Fruit fly (Drosophila melanogaster) whole organism, adult: ENCODE results near the gene Kdm5.

Source experiments
- CG11617 ChIP-seq: fragments of 200-800 bp; sonication (Bioruptor generic); optimal IDR thresholded peaks from 2 replicates; lab custom pipeline; 2017; ENCODE audit warnings: mild to moderate bottlenecking, missing biosample characterization, missing genetic modification reagents, missing genetic modification characterization
- CG12768 ChIP-seq: fragments of 200-800 bp; sonication (Bioruptor generic); optimal IDR thresholded peaks from 2 replicates; lab custom pipeline; 2017; ENCODE audit warnings: missing biosample characterization, missing genetic modification characterization, mild to moderate bottlenecking, moderate library complexity, missing genetic modification reagents
- CG14711 ChIP-seq: fragments of 200-800 bp; sonication (Bioruptor generic); optimal IDR thresholded peaks from 2 replicates; lab custom pipeline; 2018; ENCODE audit warnings: missing biosample characterization, mild to moderate bottlenecking, missing genetic modification characterization, moderate library complexity
- CG1620 ChIP-seq: fragments of 200-800 bp; sonication (Bioruptor generic); optimal IDR thresholded peaks from 2 replicates; lab custom pipeline; 2016; ENCODE audit warnings: missing biosample characterization, missing genetic modification characterization
- CG33017 ChIP-seq: fragments of 200-800 bp; sonication (Bioruptor generic); optimal IDR thresholded peaks from 2 replicates; lab custom pipeline; 2018; ENCODE audit warnings: missing biosample characterization, mild to moderate bottlenecking, missing genetic modification characterization, moderate library complexity
- CG5204 ChIP-seq: fragments of 200-800 bp; sonication (Bioruptor generic); optimal IDR thresholded peaks from 2 replicates; lab custom pipeline; 2016; ENCODE audit warnings: missing biosample characterization, missing genetic modification characterization
- CG7045 ChIP-seq: fragments of 200-800 bp; sonication (Bioruptor generic); optimal IDR thresholded peaks from 2 replicates; lab custom pipeline; 2017; ENCODE audit warnings: missing biosample characterization, mild to moderate bottlenecking, missing genetic modification characterization
- CG7101 ChIP-seq: fragments of 200-800 bp; sonication (Bioruptor generic); optimal IDR thresholded peaks from 2 replicates; lab custom pipeline; 2018; ENCODE audit warnings: missing biosample characterization, mild to moderate bottlenecking, missing genetic modification characterization, moderate library complexity
- Clk ChIP-seq: fragments of 200-800 bp; sonication (Bioruptor generic); optimal IDR thresholded peaks from 2 replicates; lab custom pipeline; 2017; ENCODE audit warnings: missing biosample characterization, missing genetic modification characterization
- Crg-1 ChIP-seq: fragments of 200-800 bp; sonication (Bioruptor generic); optimal IDR thresholded peaks from 2 replicates; lab custom pipeline; 2016; ENCODE audit warnings: missing biosample characterization, missing genetic modification characterization
- Hr96 ChIP-seq: fragments of 200-800 bp; sonication (Bioruptor generic); optimal IDR thresholded peaks from 2 replicates; lab custom pipeline; 2016; ENCODE audit warnings: missing biosample characterization, missing genetic modification characterization
- Mnt ChIP-seq: fragments of 200-800 bp; sonication (Bioruptor generic); optimal IDR thresholded peaks from 2 replicates; lab custom pipeline; 2016; ENCODE audit warnings: missing biosample characterization, mild to moderate bottlenecking, missing genetic modification characterization
- bab1 ChIP-seq: fragments of 200-800 bp; sonication (Bioruptor generic); optimal IDR thresholded peaks from 3 replicates; lab custom pipeline; 2019; ENCODE audit warnings: missing biosample characterization, mild to moderate bottlenecking, missing genetic modification characterization, moderate library complexity
- cic ChIP-seq: fragments of 200-800 bp; sonication (Bioruptor generic); optimal IDR thresholded peaks from 2 replicates; lab custom pipeline; 2017; ENCODE audit warnings: missing biosample characterization, mild to moderate bottlenecking, missing genetic modification characterization, moderate library complexity
- cnc ChIP-seq, 2 experiments: fragments of >200 bp; optimal IDR thresholded peaks; 2 replicates each; lab custom pipeline; 2017
- kay ChIP-seq: fragments of 200-800 bp; sonication (Bioruptor generic); peaks from one replicate; lab custom pipeline; 2016; ENCODE audit warnings: missing biosample characterization, missing genetic modification characterization, borderline replicate concordance
- ovo ChIP-seq: fragments of 200-800 bp; sonication (Bioruptor generic); optimal IDR thresholded peaks from 2 replicates; lab custom pipeline; 2016; ENCODE audit warnings: missing biosample characterization, missing genetic modification characterization
- pad ChIP-seq: fragments of 200-800 bp; sonication (Bioruptor generic); optimal IDR thresholded peaks from 3 replicates; lab custom pipeline; 2017; ENCODE audit warnings: missing biosample characterization, missing genetic modification characterization, mild to moderate bottlenecking, moderate library complexity, missing genetic modification reagents
- tj ChIP-seq: fragments of 200-800 bp; sonication (Bioruptor generic); optimal IDR thresholded peaks from 3 replicates; lab custom pipeline; 2017; ENCODE audit warnings: missing biosample characterization, mild to moderate bottlenecking, missing genetic modification characterization, moderate library complexity
- toe ChIP-seq: fragments of 200-800 bp; sonication (Bioruptor generic); optimal IDR thresholded peaks from 2 replicates; lab custom pipeline; 2016; ENCODE audit warnings: missing biosample characterization, missing genetic modification characterization

Gene Kdm5

dm6 chr2L:5958581-5959177, 40.6 kb downstream of the Kdm5 start, which contains the start of gene Vm26Ac:
Gene Vm26Ac (minus strand): TSS chr2L:5958631.
- TF ChIP-seq bab1: no peak
- TF ChIP-seq tj: peak; percentile 97

- peak; percentile 99 for TF ChIP-seq tj
- TF ChIP-seq cic (GFP tag; lab: Kevin White, UChicago): no peak
Measured at dm6 chr2L:5956706-5957105, 42.6 kb downstream of the Kdm5 start, which contains the start of the genes CG13998 and Vm26Ab. Gene CG13998 (minus strand): TSS chr2L:5956819. Gene Vm26Ab (plus strand): TSS chr2L:5957004.

- TF ChIP-seq CG5204 (no peak), toe (no peak), Mnt (GFP tag; lab: Kevin White, UChicago) (no peak), tj (no peak), CG1620 (GFP tag; lab: Kevin White, UChicago) (no peak), CG7045 (no peak)
Measured at dm6 chr2L:5956153-5956552, 43.1 kb downstream of the Kdm5 start, which contains the start of gene CG13999. Gene CG13999 (minus strand): TSS chr2L:5956466.

dm6 chr2L:5948775-5949526, 50.4 kb downstream of the Kdm5 start, which contains the start of gene CG9044:
Gene CG9044 (plus strand): TSS chr2L:5949450.
- TF ChIP-seq Clk (GFP tag; lab: Kevin White, UChicago): peak; percentile 11
- peak; percentile 51 for TF ChIP-seq Mnt (GFP tag; lab: Kevin White, UChicago)
- TF ChIP-seq Hr96 (GFP tag; lab: Kevin White, UChicago): no peak
- no peak for TF ChIP-seq kay (GFP tag; lab: Kevin White, UChicago)
- TF ChIP-seq CG7045: peak; percentile 43
- TF ChIP-seq cnc (optimal IDR thresholded peaks at IDR 0.05; lab: Kevin White, UChicago): no peak
- peak; percentile 62 for TF ChIP-seq tj
- peak; percentile 71 for TF ChIP-seq pad (GFP tag; lab: Kevin White, UChicago)
- no peak for TF ChIP-seq CG12768 (GFP tag; lab: Kevin White, UChicago)
- TF ChIP-seq CG1620 (GFP tag; lab: Kevin White, UChicago): peak; percentile 78
- no peak for TF ChIP-seq CG33017 (tag; lab: Kevin White, UChicago)
- peak; percentile 34 for TF ChIP-seq Crg-1 (GFP tag; lab: Kevin White, UChicago)
- no peak for TF ChIP-seq toe
- TF ChIP-seq CG7101 (tag; lab: Kevin White, UChicago): peak; percentile 54
- TF ChIP-seq CG14711 (tag; lab: Kevin White, UChicago): peak; percentile 51
- peak; percentile 32 for TF ChIP-seq ovo (GFP tag; lab: Kevin White, UChicago)
- peak; percentile 70 for TF ChIP-seq CG11617 (GFP tag; lab: Kevin White, UChicago)
- peak; percentile 72 for TF ChIP-seq bab1
- TF ChIP-seq CG5204: peak; percentile 72
- peak; percentile 34 for TF ChIP-seq cic (GFP tag; lab: Kevin White, UChicago)

- no peak for TF ChIP-seq Crg-1 (GFP tag; lab: Kevin White, UChicago)
- peak; percentile 96 for TF ChIP-seq kay (GFP tag; lab: Kevin White, UChicago)
Measured at dm6 chr2L:5947504-5947903, 51.8 kb downstream of the Kdm5 start.

DNA sequence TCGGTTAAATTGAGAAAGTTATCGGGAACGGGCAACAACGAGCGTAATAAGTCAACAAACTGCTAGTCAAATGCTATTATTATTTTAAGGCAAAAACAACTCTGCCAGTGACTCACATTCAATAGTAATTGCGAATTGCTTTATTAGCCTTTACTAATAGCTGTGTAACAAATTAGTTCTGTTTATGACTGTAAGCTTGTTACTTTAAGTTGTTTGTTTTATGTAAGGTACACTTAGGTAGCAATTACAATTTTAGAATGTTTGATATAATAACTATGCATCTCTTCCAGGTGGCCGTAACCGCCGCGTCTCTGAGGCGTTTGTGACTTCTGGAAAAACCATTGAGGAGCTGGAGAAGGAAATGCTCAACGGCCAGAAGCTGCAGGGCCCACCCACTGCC, 52.6 kb downstream of the Kdm5 start:
- TF ChIP-seq bab1 (peak; percentile 8), kay (GFP tag; lab: Kevin White, UChicago) (peak; percentile 65), CG12768 (GFP tag; lab: Kevin White, UChicago) (peak; percentile 12), CG14711 (tag; lab: Kevin White, UChicago) (peak; percentile 20), Crg-1 (GFP tag; lab: Kevin White, UChicago) (peak; percentile 52), CG11617 (GFP tag; lab: Kevin White, UChicago) (peak; percentile 4), cic (GFP tag; lab: Kevin White, UChicago) (peak; percentile 68), CG7045 (peak; percentile 15), Mnt (GFP tag; lab: Kevin White, UChicago) (no peak), ovo (GFP tag; lab: Kevin White, UChicago) (peak; percentile 41), toe (no peak), CG33017 (tag; lab: Kevin White, UChicago) (peak; percentile 43), tj (no peak), CG7101 (tag; lab: Kevin White, UChicago) (peak; percentile 35), cnc (optimal IDR thresholded peaks at IDR 0.05; lab: Kevin White, UChicago) (no peak)
